Fruit fly (Drosophila melanogaster) whole organism, embryonic: ENCODE results near the gene CG31468.

ENCODE experiments used
- CG12299 ChIP-seq: fragments of 200-800 bp; sonication (Bioruptor generic); optimal IDR thresholded peaks from 2 replicates; lab custom pipeline; 2018; ENCODE audit warnings: missing biosample characterization, mild to moderate bottlenecking, missing genetic modification characterization
- CG1792 ChIP-seq: fragments of 200-800 bp; sonication (Bioruptor generic); optimal IDR thresholded peaks from 2 replicates; lab custom pipeline; 2016; ENCODE audit warnings: missing biosample characterization, missing genetic modification characterization
- Hr51 ChIP-seq, 2 experiments: fragments of 200-800 bp; sonication (Bioruptor generic); optimal IDR thresholded peaks; 2 replicates in 1 of 2; 3 replicates in 1 of 2; lab custom pipeline; 2016 to 2018; ENCODE audit warnings: missing biosample characterization in 2 of 2, missing genetic modification characterization in 2 of 2, mild to moderate bottlenecking in 1 of 2, moderate library complexity in 1 of 2
- bowl ChIP-seq: fragments of 200-800 bp; sonication (Bioruptor generic); IDR thresholded peaks from 2 replicates; pipeline ENCODE4 v1.3.6; 2022; ENCODE audit warnings: missing biosample characterization, missing genetic modification characterization
- kay ChIP-seq: fragments of 200-800 bp; sonication (Bioruptor generic); optimal IDR thresholded peaks from 2 replicates; lab custom pipeline; 2016; ENCODE audit warnings: missing biosample characterization, missing genetic modification characterization
- so ChIP-seq: fragments of 200-800 bp; sonication (Bioruptor generic); IDR thresholded peaks from 3 replicates; pipeline ENCODE4 v1.3.6; 2022; ENCODE audit warnings: missing biosample characterization, missing genetic modification characterization

DNA sequence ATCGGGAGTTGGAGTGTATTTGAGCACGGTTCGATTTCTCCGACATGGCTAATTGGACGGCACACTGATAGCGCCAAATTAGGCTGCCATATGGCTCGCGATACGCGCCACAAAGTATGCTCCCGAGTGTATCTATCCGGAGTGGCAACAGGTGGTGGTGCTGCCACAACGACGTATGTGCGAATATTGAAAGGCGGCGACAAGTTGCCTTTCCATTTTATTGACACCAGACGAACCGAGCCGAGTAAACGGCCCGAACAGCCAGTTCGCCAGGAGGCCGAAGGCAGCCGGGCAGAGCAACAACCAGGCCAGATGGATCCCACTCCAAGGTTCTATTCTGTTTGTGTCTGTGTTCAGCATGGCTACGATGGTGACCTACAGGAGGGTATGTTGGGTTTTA, 1.3 kb downstream of the CG31468 start, which contains the start of gene prt:
- no peak for TF ChIP-seq Hr51 (GFP tag; optimal IDR thresholded peaks at IDR 0.05; lab: Kevin White, UChicago)
- TF ChIP-seq bowl (GFP tag; lab: Robert Waterston, UW): no peak
- no peak for TF ChIP-seq CG12299 (tag; lab: Kevin White, UChicago)
- TF ChIP-seq so (GFP tag; lab: Robert Waterston, UW): no peak
- TF ChIP-seq CG1792 (GFP tag; lab: Kevin White, UChicago): no peak
- no peak for TF ChIP-seq kay (GFP tag; lab: Kevin White, UChicago)
